1 fruit fly cellular context compared by ENCODE assay signal in genomic region chrX:10082185-10082949, dm6.
TF ChIP-seq lines count a peak whose summit lies in the region.

ZAP3 (minus strand) TSS chrX:10082492.

TF ChIP-seq in whole organism, embryonic, 481 proteins besides CTCF, POLR2A, EP300 and RAD21 (continued from another document):
- TF ChIP-seq Bgb (GFP tag; IDR thresholded peaks at IDR 0.05; lab: Robert Waterston, UW; ENCODE audit: partially characterized antibody) (peak; percentile 39; the same call in 1 of the 2 replicates), caup (GFP tag; optimal IDR thresholded peaks at IDR 0.05; lab: Kevin White, UChicago; ENCODE audit: severe bottlenecking) (no peak), amos (GFP tag; IDR thresholded peaks at IDR 0.05; lab: Robert Waterston, UW; ENCODE audit: partially characterized antibody) (peak; percentile 67), H15 (GFP tag; IDR thresholded peaks at IDR 0.05; lab: Robert Waterston, UW) (no peak), knrl (GFP tag; IDR thresholded peaks at IDR 0.05; lab: Robert Waterston, UW; ENCODE audit: partially characterized antibody) (peak; percentile 46; the same call in 2 of the 3 replicates), phol (tag; optimal IDR thresholded peaks at IDR 0.05; lab: Kevin White, UChicago) (peak; percentile 82), Hmx (GFP tag; optimal IDR thresholded peaks at IDR 0.05; lab: Kevin White, UChicago) (no peak), Med (GFP tag; lab: Kevin White, UChicago) (peak; percentile 39), nom (GFP tag; optimal IDR thresholded peaks at IDR 0.05; lab: Kevin White, UChicago) (peak; percentile 18), Lhr (GFP tag; optimal IDR thresholded peaks at IDR 0.05; lab: Kevin White, UChicago) (no peak), crol (GFP tag; IDR thresholded peaks at IDR 0.05; lab: Robert Waterston, UW) (peak; percentile 86), CG34422 (GFP tag; IDR thresholded peaks at IDR 0.05; lab: Robert Waterston, UW) (peak; percentile 28; the same call in 1 of the 3 replicates), inv (GFP tag; IDR thresholded peaks at IDR 0.05; lab: Robert Waterston, UW; ENCODE audit: partially characterized antibody) (peak; percentile 39; the same call in 1 of the 2 replicates), gsb-n (tag; optimal IDR thresholded peaks at IDR 0.05; lab: Kevin White, UChicago) (no peak), YL-1 (GFP tag; optimal IDR thresholded peaks at IDR 0.05; lab: Kevin White, UChicago) (peak; percentile 68), gfzf (GFP tag; optimal IDR thresholded peaks at IDR 0.05; lab: Kevin White, UChicago) (peak; percentile 65), gsb (GFP tag; IDR thresholded peaks at IDR 0.05; lab: Robert Waterston, UW) (no peak), row (GFP tag; IDR thresholded peaks at IDR 0.05; lab: Robert Waterston, UW) (peak; percentile 67), Rfx (GFP tag; IDR thresholded peaks at IDR 0.05; lab: Robert Waterston, UW) (0 out of 2 replicates have a peak, but pooled peaks have one; percentile 20), hbn (GFP tag; IDR thresholded peaks at IDR 0.05; lab: Robert Waterston, UW; ENCODE audit: partially characterized antibody) (peak; percentile 31; the same call in 1 of the 2 replicates), repo (GFP tag; optimal IDR thresholded peaks at IDR 0.05; lab: Kevin White, UChicago) (no peak), CG9797 (GFP tag; optimal IDR thresholded peaks at IDR 0.05; lab: Kevin White, UChicago) (peak; percentile 51), tna (GFP tag; IDR thresholded peaks at IDR 0.05; lab: Robert Waterston, UW; ENCODE audit: partially characterized antibody) (no peak), Sry-δ (GFP tag; optimal IDR thresholded peaks at IDR 0.05; lab: Kevin White, UChicago) (peak; percentile 80), Ravus (GFP tag; IDR thresholded peaks at IDR 0.05; lab: Robert Waterston, UW) (no peak), CG14860 (GFP tag; IDR thresholded peaks at IDR 0.05; lab: Robert Waterston, UW; ENCODE audit: partially characterized antibody) (0 out of 3 replicates have a peak, but pooled peaks have one; percentile 30), bbx (GFP tag; IDR thresholded peaks at IDR 0.05; lab: Robert Waterston, UW; ENCODE audit: partially characterized antibody) (peak; percentile 40; the same call in 1 of the 2 replicates), Opbp (GFP tag; IDR thresholded peaks at IDR 0.05; lab: Robert Waterston, UW; ENCODE audit: partially characterized antibody) (peak; percentile 52; the same call in 1 of the 3 replicates), vnd (GFP tag; IDR thresholded peaks at IDR 0.05; lab: Robert Waterston, UW; ENCODE audit: partially characterized antibody) (0 out of 3 replicates have a peak, but pooled peaks have one; percentile 34), CG10959 (GFP tag; IDR thresholded peaks at IDR 0.05; lab: Robert Waterston, UW) (no peak), tap (tag; optimal IDR thresholded peaks at IDR 0.05; lab: Kevin White, UChicago) (no peak), CG16813 (GFP tag; IDR thresholded peaks at IDR 0.05; lab: Robert Waterston, UW; ENCODE audit: partially characterized antibody) (peak; percentile 52; the same call in 2 of the 3 replicates), HLH4C (GFP tag; IDR thresholded peaks at IDR 0.05; lab: Robert Waterston, UW; ENCODE audit: partially characterized antibody) (peak; percentile 30; the same call in 2 of the 3 replicates), MBD-R2 (GFP tag; IDR thresholded peaks at IDR 0.05; lab: Robert Waterston, UW) (peak; percentile 35; the same call in 1 of the 2 replicates), CG3847 (GFP tag; IDR thresholded peaks at IDR 0.05; lab: Robert Waterston, UW) (0 out of 2 replicates have a peak, but pooled peaks have one; percentile 15), odd (GFP tag; optimal IDR thresholded peaks at IDR 0.05; lab: Kevin White, UChicago) (no peak), sens (GFP tag; lab: Kevin White, UChicago) (no peak), zfh1 (GFP tag; IDR thresholded peaks at IDR 0.05; lab: Robert Waterston, UW) (peak; percentile 17; the same call in 1 of the 3 replicates), pros (GFP tag; optimal IDR thresholded peaks at IDR 0.05; lab: Kevin White, UChicago) (no peak)
